Worm (Caenorhabditis elegans): Measurements from ENCODE around the gene gck-2.

The gck-2 gene

ce11 chrV:6764972-6765371 is 27.5 kb downstream of the gck-2 start, which contains the start of gene bbs-8:
TSS of gene bbs-8 (minus strand) at chrV:6765072.
- no peak for TF ChIP-seq unc-130 (GFP tag; optimal IDR thresholded peaks at IDR 0.05)
- peak; percentile 44 for TF ChIP-seq aha-1 (tag)

- TF ChIP-seq dpl-1 (GFP tag; optimal IDR thresholded peaks at IDR 0.05) (no peak), ceh-32 (tag; optimal IDR thresholded peaks at IDR 0.05; ENCODE audit: poor library complexity) (no peak), nhr-10 (tag; optimal IDR thresholded peaks at IDR 0.05) (no peak), daf-19 (GFP tag; conservative IDR thresholded peaks at IDR 0.05) (no peak), nhr-48 (tag; optimal IDR thresholded peaks at IDR 0.05) (no peak), spr-3 (GFP tag; optimal IDR thresholded peaks at IDR 0.05) (no peak), ama-1 (optimal IDR thresholded peaks at IDR 0.05) (no peak), ceh-44 (GFP tag; IDR thresholded peaks at IDR 0.05) (no peak), hmg-1.1 (GFP tag; IDR thresholded peaks at IDR 0.05) (no peak), dmd-9 (GFP tag; IDR thresholded peaks at IDR 0.05) (no peak), T20F7.1 (GFP tag; optimal IDR thresholded peaks at IDR 0.05) (no peak), fos-1 (tag; optimal IDR thresholded peaks at IDR 0.05) (no peak), mxl-2 (GFP tag; conservative IDR thresholded peaks at IDR 0.05) (no peak), saeg-2 (GFP tag; IDR thresholded peaks at IDR 0.05) (no peak), dve-1 (tag; optimal IDR thresholded peaks at IDR 0.05; ENCODE audit: insufficient read depth) (no peak), egl-27 (tag; optimal IDR thresholded peaks at IDR 0.05) (no peak), egl-43 (GFP tag; IDR thresholded peaks at IDR 0.05) (no peak), Y75B8A.6 (GFP tag; IDR thresholded peaks at IDR 0.05) (no peak)
Measured at ce11 chrV:6762361-6762760, 30.1 kb downstream of the gck-2 start, which contains the start of gene T25F10.4. TSS of gene T25F10.4 (minus strand) at chrV:6762461.

ce11 chrV:6758017-6758416 is 34.4 kb downstream of the gck-2 start, which contains the start of gene dbl-1:
TSS of gene dbl-1 (plus strand) at chrV:6758135.
- TF ChIP-seq T26A8.4 (GFP tag; IDR thresholded peaks at IDR 0.05) (no peak), rbr-2 (tag; optimal IDR thresholded peaks at IDR 0.05) (no peak), mxl-2 (GFP tag; conservative IDR thresholded peaks at IDR 0.05) (no peak), aha-1 (tag) (peak; percentile 91)

- TF ChIP-seq ceh-20 (GFP tag; IDR thresholded peaks at IDR 0.05): 0 out of 2 replicates have a peak, but pooled peaks have one; percentile 27
- TF ChIP-seq jun-1 (tag; optimal IDR thresholded peaks at IDR 0.05): no peak
- TF ChIP-seq unc-62 (GFP tag; optimal IDR thresholded peaks at IDR 0.05 in 1 of 2): peak in 1 of 2 experiments; percentile 81
- TF ChIP-seq unc-62 (tag; optimal IDR thresholded peaks at IDR 0.05): no peak
- no peak for TF ChIP-seq vab-7 (GFP tag; IDR thresholded peaks at IDR 0.05)
- no peak for TF ChIP-seq ztf-11 (tag; optimal IDR thresholded peaks at IDR 0.05)
Measured at ce11 chrV:6753257-6753656, 39.2 kb downstream of the gck-2 start.

- TF ChIP-seq spr-1 (tag; optimal IDR thresholded peaks at IDR 0.05) (no peak), D1046.2 (GFP tag; IDR thresholded peaks at IDR 0.05) (no peak), nhr-10 (tag; optimal IDR thresholded peaks at IDR 0.05) (no peak), lsy-2 (tag; optimal IDR thresholded peaks at IDR 0.05) (peak in 1 of 2 experiments; percentile 6), pqm-1 (tag; optimal IDR thresholded peaks at IDR 0.05) (no peak), spr-3 (GFP tag; optimal IDR thresholded peaks at IDR 0.05) (no peak), mxl-2 (GFP tag; conservative IDR thresholded peaks at IDR 0.05) (no peak), nhr-77 (tag; optimal IDR thresholded peaks at IDR 0.05) (no peak), jun-1 (tag; optimal IDR thresholded peaks at IDR 0.05) (no peak), aly-2 (tag; optimal IDR thresholded peaks at IDR 0.05) (no peak), aha-1 (tag) (peak; percentile 65), hif-1 (tag; optimal IDR thresholded peaks at IDR 0.05) (no peak), egl-43 (GFP tag; IDR thresholded peaks at IDR 0.05) (no peak), zfp-3 (GFP tag; conservative IDR thresholded peaks at IDR 0.05) (no peak), ztf-11 (tag; optimal IDR thresholded peaks at IDR 0.05) (no peak), lin-1 (GFP tag; IDR thresholded peaks at IDR 0.05) (no peak), nhr-11 (tag; optimal IDR thresholded peaks at IDR 0.05) (peak; percentile 25), lin-39 (tag; optimal IDR thresholded peaks at IDR 0.05) (no peak), nhr-41 (GFP tag; IDR thresholded peaks at IDR 0.05) (no peak), ama-1 (optimal IDR thresholded peaks at IDR 0.05) (no peak), daf-16 (GFP tag; optimal IDR thresholded peaks at IDR 0.05) (peak in 1 of 2 experiments; percentile 69), daf-16 (tag; optimal IDR thresholded peaks at IDR 0.05) (no peak), hlh-30 (tag; optimal IDR thresholded peaks at IDR 0.05; ENCODE audit: insufficient read depth) (no peak), nhr-42 (GFP tag; IDR thresholded peaks at IDR 0.05) (no peak)
Measured at ce11 chrV:6751493-6752100, 40.9 kb downstream of the gck-2 start.
